Worm (Caenorhabditis elegans): ENCODE data around the gene iff-1.

Gene iff-1

DNA sequence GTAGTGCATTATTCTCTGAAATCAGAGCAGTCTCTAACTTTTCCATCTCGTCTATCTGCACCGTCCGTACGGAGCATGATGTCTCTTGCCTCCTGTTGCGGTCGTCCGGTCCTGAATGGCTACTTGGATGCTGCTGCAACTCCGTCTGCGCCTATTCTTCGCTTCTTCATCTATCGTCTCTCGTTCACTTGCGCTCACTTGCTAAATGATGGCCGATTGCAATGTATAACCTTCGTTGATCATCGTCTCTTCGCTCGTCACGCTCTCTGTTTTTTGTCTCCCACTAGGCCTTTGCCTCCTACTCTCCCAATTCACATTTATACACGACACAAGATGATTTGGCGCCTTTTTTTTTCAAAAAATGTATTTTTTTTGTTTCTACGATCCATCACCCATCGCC lies 49.7 kb downstream of the iff-1 start (continued):
- TF ChIP-seq dmd-6 (GFP tag; IDR thresholded peaks at IDR 0.05) (peak; percentile 57; the same call in 1 of the 2 replicates), lin-1 (GFP tag; IDR thresholded peaks at IDR 0.05) (no peak), unc-62 (GFP tag; optimal IDR thresholded peaks at IDR 0.05 in 1 of 2) (peak in 1 of 2 experiments; percentile 98), unc-62 (tag; optimal IDR thresholded peaks at IDR 0.05) (no peak), daf-16 (GFP tag; optimal IDR thresholded peaks at IDR 0.05) (no peak), daf-16 (tag; optimal IDR thresholded peaks at IDR 0.05) (peak; percentile 36), jun-1 (tag; optimal IDR thresholded peaks at IDR 0.05) (no peak), spr-1 (tag; optimal IDR thresholded peaks at IDR 0.05) (no peak), set-16 (GFP tag; IDR thresholded peaks at IDR 0.05) (0 out of 2 replicates have a peak, but pooled peaks have one; percentile 18)

DNA sequence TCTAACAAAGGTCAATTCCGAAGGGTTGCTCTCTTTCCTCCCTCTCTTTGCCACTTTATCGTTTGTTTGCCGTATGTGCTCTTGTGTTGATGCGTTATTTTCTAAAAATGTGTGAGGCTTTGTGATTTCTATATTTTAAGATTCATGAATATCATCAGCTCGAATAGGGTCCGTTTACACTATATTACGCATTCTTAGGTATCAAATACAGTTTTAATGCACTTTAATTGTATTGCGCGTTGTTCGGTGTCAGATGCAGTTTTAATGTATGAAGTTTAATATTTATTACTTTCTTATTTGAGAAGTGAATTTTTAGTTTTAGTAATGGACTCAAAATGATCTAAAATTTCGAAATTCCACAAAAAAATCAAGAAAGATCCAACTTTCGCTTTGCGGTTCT lies 50.6 kb downstream of the iff-1 start, which contains the start of gene bud-31:
Gene bud-31 (minus strand): TSS at position 101 of the 400 bp plus-strand sequence.
- TF ChIP-seq ces-1 (GFP tag; optimal IDR thresholded peaks at IDR 0.05) (no peak), daf-8 (GFP tag; IDR thresholded peaks at IDR 0.05) (no peak), Y105C5A.15 (GFP tag; IDR thresholded peaks at IDR 0.05) (no peak), nhr-10 (tag; optimal IDR thresholded peaks at IDR 0.05) (no peak)
